Worm (Caenorhabditis elegans): Measurements from ENCODE around the gene hsp-43.

hsp-43 gene

ce11 chrX:6251947-6252617 is 16.7 kb upstream of the hsp-43 start (continued):
- TF ChIP-seq vab-15 (tag; optimal IDR thresholded peaks at IDR 0.05) (no peak), lin-14 (GFP tag; optimal IDR thresholded peaks at IDR 0.05) (peak; percentile 46), nhr-28 (tag; optimal IDR thresholded peaks at IDR 0.05) (no peak), snu-23 (GFP tag; optimal IDR thresholded peaks at IDR 0.05) (peak; percentile 73), tlp-1 (tag; optimal IDR thresholded peaks at IDR 0.05) (no peak), sup-37 (GFP tag; optimal IDR thresholded peaks at IDR 0.05) (peak; percentile 17), ces-1 (GFP tag; optimal IDR thresholded peaks at IDR 0.05) (no peak), hpl-2 (GFP tag; optimal IDR thresholded peaks at IDR 0.05) (no peak), ceh-82 (tag; optimal IDR thresholded peaks at IDR 0.05) (peak; percentile 16 to 48 (median 39)), efl-1 (optimal IDR thresholded peaks at IDR 0.05) (peak; percentile 21 to 23), efl-1 (GFP tag; optimal IDR thresholded peaks at IDR 0.05 in 1 of 2) (no peak), grh-1 (GFP tag; IDR thresholded peaks at IDR 0.05) (0 out of 2 replicates have a peak, but pooled peaks have one; percentile 40), nhr-237 (tag; optimal IDR thresholded peaks at IDR 0.05) (no peak), lin-13 (GFP tag; optimal IDR thresholded peaks at IDR 0.05) (no peak), nhr-84 (tag; optimal IDR thresholded peaks at IDR 0.05) (no peak), nhr-19 (GFP tag; conservative IDR thresholded peaks at IDR 0.05) (peak; percentile 62), elt-3 (tag; optimal IDR thresholded peaks at IDR 0.05) (peak in 1 of 6 experiments; percentile 16), nhr-90 (tag; optimal IDR thresholded peaks at IDR 0.05; ENCODE audit: poor library complexity) (peak; percentile 74), hlh-17 (GFP tag; optimal IDR thresholded peaks at IDR 0.05; ENCODE audit: borderline replicate concordance) (no peak), zip-4 (GFP tag; optimal IDR thresholded peaks at IDR 0.05) (no peak), nhr-12 (tag; optimal IDR thresholded peaks at IDR 0.05) (no peak), unc-62 (GFP tag; optimal IDR thresholded peaks at IDR 0.05) (no peak), pax-3 (tag; optimal IDR thresholded peaks at IDR 0.05) (no peak), ets-5 (GFP tag; IDR thresholded peaks at IDR 0.05) (no peak), zag-1 (tag; optimal IDR thresholded peaks at IDR 0.05) (no peak), tbx-2 (tag; optimal IDR thresholded peaks at IDR 0.05) (peak; percentile 28), ceh-63 (GFP tag; optimal IDR thresholded peaks at IDR 0.05) (no peak), nhr-71 (tag; optimal IDR thresholded peaks at IDR 0.05) (peak; percentile 76), unc-98 (GFP tag; IDR thresholded peaks at IDR 0.05) (no peak), C16A3.4 (tag; optimal IDR thresholded peaks at IDR 0.05) (no peak), aha-1 (tag; optimal IDR thresholded peaks at IDR 0.05) (no peak), dpl-1 (GFP tag; optimal IDR thresholded peaks at IDR 0.05) (no peak), alr-1 (tag; optimal IDR thresholded peaks at IDR 0.05; ENCODE audit: borderline replicate concordance) (no peak), ceh-90 (tag; optimal IDR thresholded peaks at IDR 0.05) (no peak), xbp-1 (tag; optimal IDR thresholded peaks at IDR 0.05) (peak; percentile 62), C04F5.9 (tag; optimal IDR thresholded peaks at IDR 0.05) (no peak), ztf-4 (tag; optimal IDR thresholded peaks at IDR 0.05) (peak; percentile 32), fos-1 (tag; optimal IDR thresholded peaks at IDR 0.05) (peak; percentile 22)

DNA sequence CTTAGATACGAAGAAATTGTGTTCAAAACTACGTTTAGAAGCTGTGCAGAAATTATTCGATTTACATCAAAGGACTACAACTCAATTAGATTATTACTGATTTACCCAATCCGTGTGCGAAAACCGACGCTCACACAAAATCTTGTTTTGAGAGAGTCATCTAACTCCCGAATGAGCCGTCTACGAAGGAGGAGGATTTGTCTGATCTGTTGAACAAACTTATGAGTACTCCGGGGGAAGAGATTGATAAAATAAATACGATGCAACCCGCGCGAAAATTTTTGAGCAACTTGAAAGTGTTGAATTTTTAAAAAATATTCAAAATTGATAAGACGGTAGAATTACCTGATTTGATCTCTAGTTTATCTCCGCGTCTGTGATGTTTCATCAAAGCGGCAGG is 16.0 kb upstream of the hsp-43 start:
- TF ChIP-seq lin-39 (tag; optimal IDR thresholded peaks at IDR 0.05) (no peak), nhr-19 (GFP tag; conservative IDR thresholded peaks at IDR 0.05) (no peak), ceh-63 (GFP tag; optimal IDR thresholded peaks at IDR 0.05) (no peak), nhr-47 (tag; optimal IDR thresholded peaks at IDR 0.05) (peak; percentile 3), rnt-1 (tag; optimal IDR thresholded peaks at IDR 0.05) (peak; percentile 3), nhr-85 (tag) (peak; percentile 20), dsc-1 (tag; optimal IDR thresholded peaks at IDR 0.05) (peak; percentile 26)

Data from whole organism, L1 larva.